Fruit fly (Drosophila melanogaster): Measurements from ENCODE around the gene Usp32.

Gene Usp32

dm6 chr3L:19872465-19872883 lies 1.5 kb downstream of the Usp32 start (continued):
- TF ChIP-seq GATAe (GFP tag; conservative IDR thresholded peaks at IDR 0.05) (peak; percentile 58), Ravus (GFP tag; IDR thresholded peaks at IDR 0.05) (no peak), lola (GFP tag; optimal IDR thresholded peaks at IDR 0.05) (no peak), Atf6 (GFP tag; IDR thresholded peaks at IDR 0.05) (peak; percentile 44; the same call in 1 of the 2 replicates), CG1603 (tag; optimal IDR thresholded peaks at IDR 0.05) (no peak), jigr1 (GFP tag; IDR thresholded peaks at IDR 0.05) (no peak), CG13287 (GFP tag; IDR thresholded peaks at IDR 0.05; ENCODE audit: partially characterized antibody) (no peak), pho (GFP tag; optimal IDR thresholded peaks at IDR 0.05) (no peak), Vsx1 (GFP tag; optimal IDR thresholded peaks at IDR 0.05) (peak; percentile 94), Rfx (GFP tag; IDR thresholded peaks at IDR 0.05) (0 out of 2 replicates have a peak, but pooled peaks have one; percentile 11), dm (GFP tag; optimal IDR thresholded peaks at IDR 0.05) (no peak), lov (optimal IDR thresholded peaks at IDR 0.05) (no peak), lov (GFP tag; IDR thresholded peaks at IDR 0.05) (0 out of 3 replicates have a peak, but pooled peaks have one; percentile 23), vnd (GFP tag; IDR thresholded peaks at IDR 0.05; ENCODE audit: partially characterized antibody) (peak; percentile 47; the same call in 2 of the 3 replicates), bbx (GFP tag; IDR thresholded peaks at IDR 0.05; ENCODE audit: partially characterized antibody) (peak; percentile 15; the same call in 1 of the 2 replicates), Ssrp (tag; optimal IDR thresholded peaks at IDR 0.05) (no peak), CG5953 (GFP tag; IDR thresholded peaks at IDR 0.05) (no peak), CG14014 (GFP tag; IDR thresholded peaks at IDR 0.05) (no peak), CG3726 (GFP tag; IDR thresholded peaks at IDR 0.05) (no peak), en (GFP tag; optimal IDR thresholded peaks at IDR 0.05) (no peak), Mes4 (GFP tag; optimal IDR thresholded peaks at IDR 0.05) (no peak), psq (GFP tag; optimal IDR thresholded peaks at IDR 0.05) (peak; percentile 27), Med (GFP tag) (peak; percentile 72), Dbx (GFP tag; IDR thresholded peaks at IDR 0.05) (no peak), seq (GFP tag; IDR thresholded peaks at IDR 0.05) (0 out of 2 replicates have a peak, but pooled peaks have one; percentile 22), Ets65A (GFP tag) (no peak), mirr (GFP tag; optimal IDR thresholded peaks at IDR 0.05) (peak; percentile 73), Bteb2 (GFP tag; optimal IDR thresholded peaks at IDR 0.05) (no peak), CG2712 (tag; optimal IDR thresholded peaks at IDR 0.05) (no peak), CG31365 (tag; optimal IDR thresholded peaks at IDR 0.05) (no peak), tup (GFP tag; optimal IDR thresholded peaks at IDR 0.05) (no peak), CG34422 (GFP tag; IDR thresholded peaks at IDR 0.05) (no peak), Bgb (GFP tag; IDR thresholded peaks at IDR 0.05; ENCODE audit: partially characterized antibody) (peak; percentile 30; the same call in 1 of the 2 replicates), shn (GFP tag; optimal IDR thresholded peaks at IDR 0.05) (no peak), CG17912 (GFP tag; optimal IDR thresholded peaks at IDR 0.05) (no peak), cwo (GFP tag; optimal IDR thresholded peaks at IDR 0.05) (peak; percentile 17), CG3281 (GFP tag; optimal IDR thresholded peaks at IDR 0.05) (no peak), CG13775 (GFP tag; optimal IDR thresholded peaks at IDR 0.05) (no peak), schlank (tag; optimal IDR thresholded peaks at IDR 0.05) (no peak), Awh (GFP tag; IDR thresholded peaks at IDR 0.05) (no peak), NK7.1 (GFP tag; optimal IDR thresholded peaks at IDR 0.05) (no peak), kni (GFP tag; optimal IDR thresholded peaks at IDR 0.05) (no peak), odd (GFP tag; optimal IDR thresholded peaks at IDR 0.05) (no peak), HmgD (GFP tag; optimal IDR thresholded peaks at IDR 0.05) (no peak), CG14860 (GFP tag; IDR thresholded peaks at IDR 0.05; ENCODE audit: partially characterized antibody) (no peak), CG12219 (GFP tag; optimal IDR thresholded peaks at IDR 0.05) (no peak), CG12744 (GFP tag; optimal IDR thresholded peaks at IDR 0.05) (no peak), luna (GFP tag; optimal IDR thresholded peaks at IDR 0.05) (no peak), CG7357 (GFP tag; IDR thresholded peaks at IDR 0.05) (no peak), dysf (GFP tag; IDR thresholded peaks at IDR 0.05) (no peak), crol (GFP tag; IDR thresholded peaks at IDR 0.05) (peak; percentile 94), CG4360 (GFP tag; IDR thresholded peaks at IDR 0.05) (peak; percentile 31; the same call in 1 of the 2 replicates)

All from whole organism, embryonic.